Worm (Caenorhabditis elegans): ENCODE results near the gene T05C1.1.

- TF ChIP-seq nhr-23 (tag; optimal IDR thresholded peaks at IDR 0.05) (no peak), ama-1 (optimal IDR thresholded peaks at IDR 0.05) (no peak), nhr-6 (tag; optimal IDR thresholded peaks at IDR 0.05) (no peak), mdl-1 (tag; optimal IDR thresholded peaks at IDR 0.05) (no peak), lsy-2 (tag; optimal IDR thresholded peaks at IDR 0.05) (no peak)
Observed at ce11 chrII:4517254-4517653, 38.9 kb downstream of the T05C1.1 start.

Measured in whole organism, L2 larva.